Worm (Caenorhabditis elegans): ENCODE data around the gene xbx-6.

Gene xbx-6

DNA sequence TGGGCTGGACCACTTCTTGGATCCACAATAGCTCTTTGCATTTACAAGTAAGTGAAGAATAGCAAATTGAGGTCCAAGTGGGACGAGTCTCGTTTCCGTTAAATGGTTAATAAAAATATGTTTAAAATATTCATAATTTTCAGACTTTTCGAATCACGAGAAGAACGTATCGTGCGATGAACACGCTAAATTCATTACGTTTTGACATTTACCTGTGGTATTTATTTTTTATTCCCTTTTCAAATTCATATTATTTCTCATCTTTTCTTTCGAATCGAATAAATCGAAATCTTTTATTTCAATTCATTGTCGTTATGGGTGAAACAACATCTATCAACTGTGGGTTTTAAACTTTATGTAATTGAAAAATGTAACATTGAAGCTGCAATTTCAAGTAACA, 36.5 kb downstream of the xbx-6 start, which contains the start of gene marc-1:
Gene marc-1, plus strand, starts transcription at position 301 of the 400 bp plus-strand sequence.
- TF ChIP-seq unc-39 (tag; optimal IDR thresholded peaks at IDR 0.05) (no peak), nhr-10 (tag; optimal IDR thresholded peaks at IDR 0.05) (no peak), ZK546.5 (tag; optimal IDR thresholded peaks at IDR 0.05) (no peak), R02D3.7 (tag; optimal IDR thresholded peaks at IDR 0.05) (no peak), nhr-129 (tag; optimal IDR thresholded peaks at IDR 0.05) (no peak), sma-3 (GFP tag; optimal IDR thresholded peaks at IDR 0.05) (no peak), egl-27 (tag; optimal IDR thresholded peaks at IDR 0.05) (no peak), crh-2 (tag; optimal IDR thresholded peaks at IDR 0.05) (no peak)

DNA sequence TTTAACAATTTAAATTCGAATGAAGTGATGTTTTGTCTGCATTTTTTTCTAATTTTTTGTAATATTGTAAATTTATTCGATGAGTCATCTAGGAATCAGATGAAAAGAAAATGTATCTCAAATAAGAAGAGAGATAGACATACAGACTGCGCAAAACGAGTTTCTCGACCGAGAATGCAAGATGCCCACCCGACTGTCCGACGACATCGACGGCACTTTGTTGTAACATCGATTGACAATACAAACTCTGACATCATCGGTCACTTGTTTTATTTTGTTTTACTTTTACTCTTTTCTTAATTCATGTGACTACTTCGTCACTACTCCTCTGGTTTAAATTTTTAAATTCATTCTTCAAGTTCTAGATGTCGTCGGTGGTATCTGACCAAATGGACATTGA, 38.0 kb downstream of the xbx-6 start, which contains the start of gene sta-2:
Gene sta-2, plus strand, starts transcription at position 349 of the 400 bp plus-strand sequence.
- TF ChIP-seq F13H6.1 (tag; optimal IDR thresholded peaks at IDR 0.05): no peak
- TF ChIP-seq mbf-1 (tag; optimal IDR thresholded peaks at IDR 0.05): no peak
- TF ChIP-seq nhr-11 (tag; optimal IDR thresholded peaks at IDR 0.05): no peak
- TF ChIP-seq unc-62 (GFP tag; optimal IDR thresholded peaks at IDR 0.05): no peak
- no peak for TF ChIP-seq Y55F3AM.14 (GFP tag; optimal IDR thresholded peaks at IDR 0.05)
- no peak for TF ChIP-seq nhr-77 (tag; optimal IDR thresholded peaks at IDR 0.05)
- TF ChIP-seq ztf-4 (tag; optimal IDR thresholded peaks at IDR 0.05): peak; percentile 36
- peak; percentile 3 for TF ChIP-seq nhr-6 (tag; optimal IDR thresholded peaks at IDR 0.05)
- TF ChIP-seq lin-39 (tag; optimal IDR thresholded peaks at IDR 0.05): no peak
- no peak for TF ChIP-seq C34F6.9 (tag; optimal IDR thresholded peaks at IDR 0.05)
- TF ChIP-seq R02D3.7 (tag; optimal IDR thresholded peaks at IDR 0.05): no peak
- TF ChIP-seq mab-5 (tag; optimal IDR thresholded peaks at IDR 0.05): no peak
- TF ChIP-seq ZK546.5 (tag; optimal IDR thresholded peaks at IDR 0.05): no peak
- no peak for TF ChIP-seq nhr-237 (tag; optimal IDR thresholded peaks at IDR 0.05)
- no peak for TF ChIP-seq ztf-1 (GFP tag; conservative IDR thresholded peaks at IDR 0.05)
- TF ChIP-seq elt-3 (tag; optimal IDR thresholded peaks at IDR 0.05): no peak
- TF ChIP-seq lsy-2 (tag; optimal IDR thresholded peaks at IDR 0.05): no peak
- TF ChIP-seq sma-3 (GFP tag; optimal IDR thresholded peaks at IDR 0.05): peak; percentile 72
- TF ChIP-seq unc-39 (tag; optimal IDR thresholded peaks at IDR 0.05): no peak
- no peak for TF ChIP-seq lin-13 (GFP tag; optimal IDR thresholded peaks at IDR 0.05)
- no peak for TF ChIP-seq dmd-4 (tag; optimal IDR thresholded peaks at IDR 0.05)
- TF ChIP-seq blmp-1 (tag; optimal IDR thresholded peaks at IDR 0.05; ENCODE audit: insufficient read depth): peak; percentile 80
- no peak for TF ChIP-seq skn-1 (tag; optimal IDR thresholded peaks at IDR 0.05)
- TF ChIP-seq lin-11 (tag; optimal IDR thresholded peaks at IDR 0.05): no peak
- TF ChIP-seq egl-27 (tag; optimal IDR thresholded peaks at IDR 0.05): no peak
- TF ChIP-seq unc-55 (GFP tag; optimal IDR thresholded peaks at IDR 0.05): no peak
- peak; percentile 22 for TF ChIP-seq crh-2 (tag; optimal IDR thresholded peaks at IDR 0.05)
- no peak for TF ChIP-seq aly-2 (tag; optimal IDR thresholded peaks at IDR 0.05)
- TF ChIP-seq nhr-10 (tag; optimal IDR thresholded peaks at IDR 0.05): no peak
- TF ChIP-seq sma-9 (GFP tag; optimal IDR thresholded peaks at IDR 0.05): peak; percentile 16
- no peak for TF ChIP-seq sma-9 (tag; optimal IDR thresholded peaks at IDR 0.05)
- TF ChIP-seq ztf-11 (tag; optimal IDR thresholded peaks at IDR 0.05): no peak
- peak; percentile 42 for TF ChIP-seq gmeb-1 (tag; optimal IDR thresholded peaks at IDR 0.05)
- no peak for TF ChIP-seq zag-1 (tag; optimal IDR thresholded peaks at IDR 0.05)
- peak; percentile 81 for TF ChIP-seq nhr-25 (tag; optimal IDR thresholded peaks at IDR 0.05)
- TF ChIP-seq nhr-21 (tag; optimal IDR thresholded peaks at IDR 0.05): no peak
- no peak for TF ChIP-seq ceh-82 (tag; optimal IDR thresholded peaks at IDR 0.05)
- no peak for TF ChIP-seq nhr-12 (tag; optimal IDR thresholded peaks at IDR 0.05)
- TF ChIP-seq snpc-4 (tag; optimal IDR thresholded peaks at IDR 0.05): no peak
- peak; percentile 39 for TF ChIP-seq nhr-129 (tag; optimal IDR thresholded peaks at IDR 0.05)
- no peak for TF ChIP-seq nhr-23 (tag; optimal IDR thresholded peaks at IDR 0.05)
- TF ChIP-seq mdl-1 (tag; optimal IDR thresholded peaks at IDR 0.05): no peak
- TF ChIP-seq peb-1 (tag; optimal IDR thresholded peaks at IDR 0.05): no peak
- peak; percentile 6 for TF ChIP-seq sem-4 (tag; optimal IDR thresholded peaks at IDR 0.05)
- no peak for TF ChIP-seq elt-1 (tag; optimal IDR thresholded peaks at IDR 0.05)
- TF ChIP-seq ama-1 (optimal IDR thresholded peaks at IDR 0.05): no peak
- no peak for TF ChIP-seq ceh-16 (tag; optimal IDR thresholded peaks at IDR 0.05)
- TF ChIP-seq alr-1 (tag; optimal IDR thresholded peaks at IDR 0.05): no peak
- peak; percentile 83 for TF ChIP-seq fos-1 (tag; optimal IDR thresholded peaks at IDR 0.05)
